Worm (Caenorhabditis elegans) whole organism, early embryonic: ENCODE data around the gene clec-223.

Experiments used
- B0310.2 ChIP-seq: sonication (generic microtip); optimal IDR thresholded peaks from 2 replicates; lab custom pipeline; 2016; ENCODE audit warnings: mild to moderate bottlenecking, missing genetic modification characterization, missing compliant biosample characterization
- F13C5.2 ChIP-seq: sonication (generic microtip); optimal IDR thresholded peaks from 2 replicates; lab custom pipeline; 2017; ENCODE audit warnings: mild to moderate bottlenecking, missing genetic modification characterization, inconsistent platforms, missing compliant biosample characterization
- ama-1 ChIP-seq: fragments of 150-350 bp; optimal IDR thresholded peaks from 2 replicates; lab custom pipeline; 2014
- ceh-36 ChIP-seq: sonication (generic microtip); optimal IDR thresholded peaks from 2 replicates; lab custom pipeline; 2016; ENCODE audit warnings: missing genetic modification characterization, inconsistent platforms, missing compliant biosample characterization
- flt-1 ChIP-seq: fragments of 200-800 bp; sonication (Bioruptor generic); IDR thresholded peaks from 2 replicates; pipeline ENCODE4 v1.3.6; 2022; ENCODE audit warnings: missing genetic modification characterization, missing compliant biosample characterization
- hmbx-1 ChIP-seq: sonication (generic microtip); optimal IDR thresholded peaks from 2 replicates; lab custom pipeline; 2016; ENCODE audit warnings: mild to moderate bottlenecking, missing genetic modification characterization, missing compliant biosample characterization
- pes-1 ChIP-seq: fragments of 200-800 bp; sonication (Bioruptor generic); IDR thresholded peaks from 2 replicates; pipeline ENCODE4 v1.3.6; 2022; ENCODE audit warnings: missing genetic modification reagents, missing genetic modification characterization, missing compliant biosample characterization
- scrt-1 ChIP-seq: fragments of 200-800 bp; sonication (Bioruptor generic); IDR thresholded peaks from 2 replicates; pipeline ENCODE4 v1.3.6; 2022; ENCODE audit warnings: missing genetic modification characterization, missing compliant biosample characterization
- tbx-11 ChIP-seq: fragments of 200-800 bp; sonication (Bioruptor generic); IDR thresholded peaks from 2 replicates; pipeline ENCODE4 v1.3.6; 2022; ENCODE audit warnings: missing genetic modification characterization, missing compliant biosample characterization

DNA sequence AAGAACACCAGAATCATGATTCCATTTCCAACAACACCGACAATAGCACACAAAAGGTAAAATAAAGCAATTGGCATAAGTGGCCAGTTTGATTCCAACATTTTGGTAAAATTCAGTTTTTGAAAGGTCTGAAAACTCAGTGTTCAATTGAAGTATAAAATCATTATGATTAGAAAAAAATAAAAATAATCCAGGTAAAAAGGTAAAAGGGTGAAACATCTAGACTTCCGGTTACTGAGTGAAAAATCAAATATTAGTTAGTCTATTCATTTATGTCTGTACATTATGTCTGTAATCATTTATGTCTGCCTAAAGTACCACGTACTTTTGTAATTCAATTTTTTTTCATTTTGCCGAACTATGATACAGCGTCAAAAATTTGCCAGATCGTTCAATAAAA is 18.0 kb upstream of the clec-223 start, which contains the start of gene srsx-31:
- no peak for TF ChIP-seq F13C5.2 (tag; lab: Kevin White, UChicago)
- TF ChIP-seq ama-1 (lab: Kevin White, UChicago) = no peak
- no peak for TF ChIP-seq scrt-1
- no peak for TF ChIP-seq B0310.2 (tag; lab: Kevin White, UChicago)
- TF ChIP-seq flt-1 (GFP tag; lab: Robert Waterston, UW) = no peak
- TF ChIP-seq ceh-36 (tag; lab: Kevin White, UChicago) = no peak
- no peak for TF ChIP-seq hmbx-1 (tag; lab: Kevin White, UChicago)
- no peak for TF ChIP-seq tbx-11 (GFP tag; lab: Robert Waterston, UW)
- TF ChIP-seq pes-1 (GFP tag; lab: Robert Waterston, UW) = no peak
